Worm (Caenorhabditis elegans): ENCODE data around the gene R74.7.

R74.7 gene

ce11 chrIII:4242225-4242862, 38.1 kb downstream of the R74.7 start, which contains the start of gene F43C1.7:
F43C1.7 (minus strand) TSS chrIII:4242575.
- peak; percentile 30 for TF ChIP-seq zip-4 (GFP tag; optimal IDR thresholded peaks at IDR 0.05)
- TF ChIP-seq skn-1 (tag; optimal IDR thresholded peaks at IDR 0.05): peak; percentile 66
- no peak for TF ChIP-seq nhr-47 (tag; optimal IDR thresholded peaks at IDR 0.05)

- TF ChIP-seq lin-14 (GFP tag; optimal IDR thresholded peaks at IDR 0.05): no peak
- no peak for TF ChIP-seq ztf-11 (tag; optimal IDR thresholded peaks at IDR 0.05)
- TF ChIP-seq nhr-85 (tag): peak; percentile 2
- TF ChIP-seq efl-1 (optimal IDR thresholded peaks at IDR 0.05): no peak
- TF ChIP-seq efl-1 (GFP tag; optimal IDR thresholded peaks at IDR 0.05 in 1 of 2): peak in 1 of 2 experiments; percentile 31
Observed at ce11 chrIII:4243461-4243860, 39.2 kb downstream of the R74.7 start, which contains the start of gene mrpl-21. mrpl-21 (minus strand) TSS chrIII:4243561.

- TF ChIP-seq mdl-1 (tag; optimal IDR thresholded peaks at IDR 0.05): no peak
- no peak for TF ChIP-seq hpl-2 (GFP tag; optimal IDR thresholded peaks at IDR 0.05)
- no peak for TF ChIP-seq sptf-1 (tag; optimal IDR thresholded peaks at IDR 0.05)
- TF ChIP-seq grh-1 (GFP tag; IDR thresholded peaks at IDR 0.05): no peak
- no peak for TF ChIP-seq nhr-76 (tag; optimal IDR thresholded peaks at IDR 0.05)
- TF ChIP-seq fkh-8 (tag; optimal IDR thresholded peaks at IDR 0.05): no peak
- TF ChIP-seq nhr-11 (tag; optimal IDR thresholded peaks at IDR 0.05): no peak
- TF ChIP-seq fkh-10 (GFP tag; optimal IDR thresholded peaks at IDR 0.05): no peak
Observed at ce11 chrIII:4244285-4244684, 40.1 kb downstream of the R74.7 start, which contains the start of gene zhit-2. zhit-2 (minus strand) TSS chrIII:4244385.

ce11 chrIII:4247571-4247970, 43.3 kb downstream of the R74.7 start, which contains the start of gene Y44F5A.1:
Y44F5A.1 (minus strand) TSS chrIII:4247671.
- TF ChIP-seq C16A3.4 (tag; optimal IDR thresholded peaks at IDR 0.05) (no peak), zip-4 (GFP tag; optimal IDR thresholded peaks at IDR 0.05) (no peak), dsc-1 (tag; optimal IDR thresholded peaks at IDR 0.05) (no peak), ets-5 (GFP tag; IDR thresholded peaks at IDR 0.05) (no peak), pax-3 (tag; optimal IDR thresholded peaks at IDR 0.05) (no peak), alr-1 (tag; optimal IDR thresholded peaks at IDR 0.05; ENCODE audit: borderline replicate concordance) (no peak), swsn-7 (tag; optimal IDR thresholded peaks at IDR 0.05) (no peak), hpl-2 (GFP tag; optimal IDR thresholded peaks at IDR 0.05) (no peak), nhr-12 (tag; optimal IDR thresholded peaks at IDR 0.05) (no peak), nhr-84 (tag; optimal IDR thresholded peaks at IDR 0.05) (no peak), unc-30 (tag; optimal IDR thresholded peaks at IDR 0.05) (no peak), ztf-4 (tag; optimal IDR thresholded peaks at IDR 0.05) (no peak), F16B12.6 (tag; optimal IDR thresholded peaks at IDR 0.05) (no peak), sox-4 (tag; optimal IDR thresholded peaks at IDR 0.05) (no peak), tbx-2 (tag; optimal IDR thresholded peaks at IDR 0.05) (no peak), nhr-11 (tag; optimal IDR thresholded peaks at IDR 0.05) (no peak), elt-2 (tag; optimal IDR thresholded peaks at IDR 0.05) (no peak), ces-1 (GFP tag; optimal IDR thresholded peaks at IDR 0.05) (no peak), aly-2 (tag; optimal IDR thresholded peaks at IDR 0.05) (no peak), zag-1 (tag; optimal IDR thresholded peaks at IDR 0.05) (no peak)

Data from whole organism, L1 larva.